Fruit fly (Drosophila melanogaster): ENCODE measurements around the gene Nep1.

The Nep1 gene

DNA sequence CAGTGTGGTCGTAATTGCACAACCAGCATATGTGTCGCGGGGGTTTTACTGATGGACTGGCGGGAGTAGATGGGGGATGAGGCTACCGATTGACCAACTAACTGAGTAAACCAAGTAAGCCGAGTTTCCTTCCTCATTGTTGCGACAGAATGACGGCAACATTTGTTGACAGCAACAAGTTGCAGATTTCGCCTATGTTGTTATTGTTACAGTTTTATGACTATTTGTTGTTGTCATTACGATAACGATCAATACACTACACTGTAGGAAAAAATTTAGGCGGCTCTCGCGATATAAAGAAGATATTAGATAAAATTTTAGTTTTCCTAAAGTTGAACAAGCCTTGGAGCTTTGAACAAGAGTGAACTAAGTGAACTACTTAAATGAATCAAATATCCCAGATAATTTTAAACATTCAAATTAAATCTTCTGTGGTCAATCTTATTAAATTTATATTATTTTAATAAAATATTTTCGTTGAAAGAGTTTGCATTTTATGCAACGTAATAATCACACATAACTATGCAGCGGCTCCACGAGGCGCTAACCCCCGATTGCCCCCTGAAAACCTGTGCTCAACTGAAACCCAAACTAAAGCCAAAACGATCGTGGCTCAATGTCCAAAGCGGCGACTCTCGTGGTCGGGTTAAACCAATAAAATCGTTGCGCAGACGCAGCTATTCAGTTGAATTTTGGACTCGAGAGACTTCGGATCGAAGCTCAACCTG lies 23.6 kb upstream of the Nep1 start, which contains the start of gene CG5928 (continued):
- TF ChIP-seq jigr1 (GFP tag; IDR thresholded peaks at IDR 0.05): no peak
- no peak for TF ChIP-seq CG15011 (GFP tag; optimal IDR thresholded peaks at IDR 0.05)
- peak; percentile 58 for TF ChIP-seq CG13424 (tag; optimal IDR thresholded peaks at IDR 0.05)
- peak; percentile 13 for TF ChIP-seq BtbVII (GFP tag; optimal IDR thresholded peaks at IDR 0.05)
- TF ChIP-seq CG15269 (tag; optimal IDR thresholded peaks at IDR 0.05): peak; percentile 59
- TF ChIP-seq CG17186 (GFP tag; optimal IDR thresholded peaks at IDR 0.05): no peak
- peak; percentile 45 for TF ChIP-seq lab (GFP tag; optimal IDR thresholded peaks at IDR 0.05)
- peak; percentile 9; the same call in 1 of the 2 replicates for TF ChIP-seq sob (GFP tag; IDR thresholded peaks at IDR 0.05)
- peak; percentile 17 for TF ChIP-seq ATbp (GFP tag; optimal IDR thresholded peaks at IDR 0.05)
- TF ChIP-seq PHDP (tag; optimal IDR thresholded peaks at IDR 0.05): peak; percentile 17
- TF ChIP-seq crp (GFP tag; optimal IDR thresholded peaks at IDR 0.05): no peak
- TF ChIP-seq Scr (GFP tag; IDR thresholded peaks at IDR 0.05; ENCODE audit: partially characterized antibody): no peak
- TF ChIP-seq CG6654 (GFP tag; optimal IDR thresholded peaks at IDR 0.05): peak; percentile 3
- TF ChIP-seq esg (GFP tag; conservative IDR thresholded peaks at IDR 0.05): peak; percentile 44
- no peak for TF ChIP-seq prd (optimal IDR thresholded peaks at IDR 0.05)
- TF ChIP-seq prd (GFP tag; IDR thresholded peaks at IDR 0.05): peak; percentile 54; the same call in 1 of the 3 replicates
- peak; percentile 21; the same call in 1 of the 2 replicates for TF ChIP-seq Atf6 (GFP tag; IDR thresholded peaks at IDR 0.05)
- no peak for TF ChIP-seq CG4854 (GFP tag; optimal IDR thresholded peaks at IDR 0.05)
- TF ChIP-seq sna (GFP tag; IDR thresholded peaks at IDR 0.05; ENCODE audit: partially characterized antibody): no peak
- TF ChIP-seq Fer2 (tag; optimal IDR thresholded peaks at IDR 0.05): no peak
- TF ChIP-seq HHEX (GFP tag; optimal IDR thresholded peaks at IDR 0.05): peak; percentile 27
- peak; percentile 15 for TF ChIP-seq Six4 (GFP tag; optimal IDR thresholded peaks at IDR 0.05)
- peak; percentile 17; the same call in 1 of the 2 replicates for TF ChIP-seq Rfx (GFP tag; IDR thresholded peaks at IDR 0.05)
- TF ChIP-seq grau (tag; optimal IDR thresholded peaks at IDR 0.05): peak; percentile 48
- TF ChIP-seq Abd-B (GFP tag; optimal IDR thresholded peaks at IDR 0.05): peak; percentile 51
- TF ChIP-seq pita (GFP tag; optimal IDR thresholded peaks at IDR 0.05): no peak
- TF ChIP-seq Ptx1 (GFP tag; IDR thresholded peaks at IDR 0.05): peak; percentile 54
- peak; percentile 16 for TF ChIP-seq CG8388 (GFP tag; optimal IDR thresholded peaks at IDR 0.05)
- peak; percentile 1 for TF ChIP-seq CG12659 (GFP tag; optimal IDR thresholded peaks at IDR 0.05)
- TF ChIP-seq D19A (tag; optimal IDR thresholded peaks at IDR 0.05): no peak
- peak; percentile 7 for TF ChIP-seq NfI (GFP tag; optimal IDR thresholded peaks at IDR 0.05)
- peak; percentile 39 for TF ChIP-seq fd96Cb (tag; optimal IDR thresholded peaks at IDR 0.05)
- peak; percentile 32 for TF ChIP-seq CG18619 (GFP tag; optimal IDR thresholded peaks at IDR 0.05)
- TF ChIP-seq pnt (GFP tag; optimal IDR thresholded peaks at IDR 0.05): no peak
- TF ChIP-seq Atf3 (GFP tag; optimal IDR thresholded peaks at IDR 0.05): no peak
- no peak for TF ChIP-seq Nf-YB (GFP tag; optimal IDR thresholded peaks at IDR 0.05)
- TF ChIP-seq CG3407 (GFP tag; optimal IDR thresholded peaks at IDR 0.05): no peak
- peak; percentile 6 for TF ChIP-seq fd3F (GFP tag; optimal IDR thresholded peaks at IDR 0.05)
- no peak for TF ChIP-seq CG15696 (tag; optimal IDR thresholded peaks at IDR 0.05)
- TF ChIP-seq CG6854 (GFP tag; optimal IDR thresholded peaks at IDR 0.05): no peak
- TF ChIP-seq CG4282 (GFP tag; optimal IDR thresholded peaks at IDR 0.05): no peak
- peak; percentile 13 for TF ChIP-seq Blimp-1 (GFP tag; optimal IDR thresholded peaks at IDR 0.05)
- peak; percentile 5 for TF ChIP-seq CG6765 (GFP tag; optimal IDR thresholded peaks at IDR 0.05)
- TF ChIP-seq Kr (GFP tag; optimal IDR thresholded peaks at IDR 0.05): no peak
- TF ChIP-seq Med (GFP tag): peak; percentile 16
- no peak for TF ChIP-seq CG11456 (GFP tag; IDR thresholded peaks at IDR 0.05)
- TF ChIP-seq CG2120 (GFP tag; optimal IDR thresholded peaks at IDR 0.05): no peak
- peak; percentile 15 for TF ChIP-seq CG9437 (GFP tag; optimal IDR thresholded peaks at IDR 0.05)
